Fruit fly (Drosophila melanogaster): ENCODE measurements around the gene tal-3A.
A peak's percentile ranks its signal among the peaks of the same experiment; 100 is the strongest.

The tal-3A gene

DNA sequence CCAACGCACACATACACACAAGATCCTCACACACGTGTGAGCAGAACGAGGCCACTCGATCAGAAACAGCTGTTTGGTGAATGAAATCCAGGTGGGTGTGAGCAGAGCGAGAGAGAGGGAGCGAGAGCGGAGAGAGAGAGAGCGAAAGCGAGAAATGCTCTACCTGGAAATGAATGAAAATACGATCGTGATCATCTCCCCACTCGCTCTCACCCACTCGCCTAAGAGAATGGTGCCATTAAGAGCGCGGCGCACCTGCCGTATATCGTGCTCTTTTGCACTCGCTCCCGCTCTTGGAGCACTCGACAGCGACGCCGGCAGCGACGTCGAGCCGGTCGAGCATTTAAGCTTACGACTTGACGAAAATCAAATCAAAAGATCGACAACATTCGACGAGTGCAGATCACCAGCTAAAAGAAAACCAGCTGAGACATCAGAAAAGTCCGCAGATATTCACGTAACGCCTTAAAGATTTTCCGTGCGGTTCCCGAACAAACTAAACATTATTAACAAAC, at the start of gene tal-3A, which contains the start of the genes tal-1A, tal-2A and tal-AA:
Gene tal-3A, plus strand, starts transcription at position 374 of the 515 bp plus-strand sequence.
Gene tal-1A, plus strand, starts transcription at position 374 of the 515 bp plus-strand sequence.
Gene tal-2A, plus strand, starts transcription at position 374 of the 515 bp plus-strand sequence.
Gene tal-AA, plus strand, starts transcription at position 374 of the 515 bp plus-strand sequence.
- no peak for TF ChIP-seq CG33017 (tag; optimal IDR thresholded peaks at IDR 0.05)
- no peak for TF ChIP-seq CG11617 (GFP tag; optimal IDR thresholded peaks at IDR 0.05)
- no peak for TF ChIP-seq ovo (GFP tag; optimal IDR thresholded peaks at IDR 0.05)
- no peak for TF ChIP-seq cnc (optimal IDR thresholded peaks at IDR 0.05)
- TF ChIP-seq kay (GFP tag; ENCODE audit: borderline replicate concordance) = no peak
- TF ChIP-seq CG14711 (tag; optimal IDR thresholded peaks at IDR 0.05) = no peak
- peak; percentile 9 for TF ChIP-seq Mnt (GFP tag; optimal IDR thresholded peaks at IDR 0.05)
- peak; percentile 79 for TF ChIP-seq tj (GFP tag; optimal IDR thresholded peaks at IDR 0.05)
- TF ChIP-seq pad (GFP tag; optimal IDR thresholded peaks at IDR 0.05) = no peak
- TF ChIP-seq CG5204 (GFP tag; optimal IDR thresholded peaks at IDR 0.05) = no peak
- TF ChIP-seq bab1 (GFP tag; optimal IDR thresholded peaks at IDR 0.05) = peak; percentile 36
- TF ChIP-seq Crg-1 (GFP tag; optimal IDR thresholded peaks at IDR 0.05) = peak; percentile 36
- no peak for TF ChIP-seq CG1620 (GFP tag; optimal IDR thresholded peaks at IDR 0.05)
- TF ChIP-seq toe (GFP tag; optimal IDR thresholded peaks at IDR 0.05) = no peak
- peak; percentile 4 for TF ChIP-seq CG12768 (GFP tag; optimal IDR thresholded peaks at IDR 0.05)
- TF ChIP-seq cic (GFP tag; optimal IDR thresholded peaks at IDR 0.05) = no peak
- peak; percentile 45 for TF ChIP-seq Hr96 (GFP tag; optimal IDR thresholded peaks at IDR 0.05)
- TF ChIP-seq CG7045 (GFP tag; optimal IDR thresholded peaks at IDR 0.05) = no peak
- no peak for TF ChIP-seq CG7101 (tag; optimal IDR thresholded peaks at IDR 0.05)
- TF ChIP-seq Clk (GFP tag; optimal IDR thresholded peaks at IDR 0.05) = no peak

DNA sequence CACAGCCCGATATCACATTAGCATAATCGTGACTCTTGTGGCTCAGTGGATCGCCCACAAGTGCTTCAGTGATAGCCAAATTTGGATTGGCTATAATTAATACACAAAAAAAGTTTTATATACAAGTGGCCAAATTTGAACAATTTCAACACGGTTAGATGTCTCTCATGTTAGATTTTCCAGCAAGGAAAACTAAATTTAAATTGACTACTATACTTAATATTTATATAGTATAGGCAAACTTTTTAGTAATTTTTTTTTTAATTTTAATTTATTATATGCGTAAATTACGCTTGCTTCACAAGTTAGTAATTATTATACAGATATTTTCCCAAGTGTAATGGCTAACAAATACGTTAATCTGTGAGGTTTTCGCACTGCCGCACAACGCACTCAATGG, 47.9 kb upstream of the tal-3A start:
- TF ChIP-seq bab1 (GFP tag; optimal IDR thresholded peaks at IDR 0.05) = no peak
- TF ChIP-seq CG11617 (GFP tag; optimal IDR thresholded peaks at IDR 0.05) = no peak
- no peak for TF ChIP-seq CG14711 (tag; optimal IDR thresholded peaks at IDR 0.05)
- TF ChIP-seq CG33017 (tag; optimal IDR thresholded peaks at IDR 0.05) = no peak
- TF ChIP-seq kay (GFP tag; ENCODE audit: borderline replicate concordance) = no peak
- no peak for TF ChIP-seq CG12768 (GFP tag; optimal IDR thresholded peaks at IDR 0.05)

DNA sequence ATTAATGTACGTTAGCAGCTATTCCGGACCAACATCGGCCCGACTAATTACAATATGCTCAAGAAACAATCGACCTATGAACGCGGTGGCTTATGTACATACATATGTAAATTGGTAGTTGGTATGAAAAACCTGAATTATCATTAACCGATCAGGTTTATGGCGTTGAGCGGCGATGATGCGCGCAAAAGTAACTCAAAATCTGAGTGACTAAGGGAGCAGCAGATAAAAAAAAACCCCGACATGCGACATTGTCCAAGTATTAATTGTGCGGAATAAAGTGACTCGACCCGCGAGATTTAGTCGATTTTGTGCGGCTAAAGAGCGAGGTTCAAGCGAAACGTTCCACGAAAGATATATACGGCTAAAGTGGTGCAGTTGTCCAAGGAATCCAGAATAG, 47.5 kb upstream of the tal-3A start, which contains the start of gene CG9312:
Gene CG9312, plus strand, starts transcription at position 301 of the 400 bp plus-strand sequence.
- TF ChIP-seq cnc (optimal IDR thresholded peaks at IDR 0.05) (no peak), bab1 (GFP tag; optimal IDR thresholded peaks at IDR 0.05) (no peak), CG7101 (tag; optimal IDR thresholded peaks at IDR 0.05) (no peak), CG5204 (GFP tag; optimal IDR thresholded peaks at IDR 0.05) (no peak)

DNA sequence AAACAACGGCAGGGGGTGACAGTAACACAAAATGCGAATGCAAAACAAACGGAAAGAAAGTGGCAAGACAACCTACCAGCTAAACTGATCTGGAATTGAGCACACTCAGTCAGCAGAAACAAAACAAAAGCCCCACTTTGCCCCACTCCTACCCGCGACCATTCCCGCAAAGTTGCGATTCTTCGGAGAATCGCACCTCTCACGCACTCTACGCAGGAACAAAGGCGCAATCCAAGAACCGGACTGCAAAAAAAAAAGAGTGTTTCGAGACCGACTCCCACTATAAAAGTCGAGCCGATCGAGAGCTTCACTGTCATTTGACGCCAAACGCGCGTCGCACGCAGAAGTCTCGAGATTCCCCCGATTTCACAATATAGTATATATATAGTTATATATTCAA, 45.7 kb upstream of the tal-3A start, which contains the start of gene Cht5:
Gene Cht5, plus strand, starts transcription at position 311 of the 400 bp plus-strand sequence.
- TF ChIP-seq CG5204 (GFP tag; optimal IDR thresholded peaks at IDR 0.05) = no peak
- TF ChIP-seq CG14711 (tag; optimal IDR thresholded peaks at IDR 0.05) = no peak
- TF ChIP-seq CG12768 (GFP tag; optimal IDR thresholded peaks at IDR 0.05) = no peak

DNA sequence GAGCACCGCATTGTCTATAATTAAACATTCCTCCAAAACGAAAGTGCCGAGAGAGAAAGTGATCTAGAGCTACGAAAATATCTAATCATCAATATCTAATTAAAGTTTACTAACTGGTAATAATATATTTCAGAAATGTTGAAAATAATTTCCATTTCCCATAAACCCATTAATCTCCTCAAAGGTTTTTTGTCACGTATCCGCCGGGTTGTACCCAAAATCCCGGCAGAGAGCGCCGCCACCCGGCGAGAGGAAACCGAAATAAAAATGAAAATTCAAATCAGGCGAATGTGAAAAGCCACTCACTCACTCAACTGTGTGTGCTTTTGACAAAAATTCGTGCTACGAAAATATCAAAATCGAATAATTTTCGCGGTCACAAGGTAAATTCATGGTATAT, 41.7 kb upstream of the tal-3A start, which contains the start of gene CG9297:
Gene CG9297, plus strand, starts transcription at position 301 of the 400 bp plus-strand sequence.
- TF ChIP-seq bab1 (GFP tag; optimal IDR thresholded peaks at IDR 0.05) (no peak), CG5204 (GFP tag; optimal IDR thresholded peaks at IDR 0.05) (no peak), Clk (GFP tag; optimal IDR thresholded peaks at IDR 0.05) (no peak), Hr96 (GFP tag; optimal IDR thresholded peaks at IDR 0.05) (no peak), CG7101 (tag; optimal IDR thresholded peaks at IDR 0.05) (no peak), cic (GFP tag; optimal IDR thresholded peaks at IDR 0.05) (no peak), CG1620 (GFP tag; optimal IDR thresholded peaks at IDR 0.05) (no peak), Mnt (GFP tag; optimal IDR thresholded peaks at IDR 0.05) (no peak), CG7045 (GFP tag; optimal IDR thresholded peaks at IDR 0.05) (no peak), tj (GFP tag; optimal IDR thresholded peaks at IDR 0.05) (no peak), kay (GFP tag; ENCODE audit: borderline replicate concordance) (no peak), cnc (optimal IDR thresholded peaks at IDR 0.05) (no peak), CG33017 (tag; optimal IDR thresholded peaks at IDR 0.05) (no peak), CG11617 (GFP tag; optimal IDR thresholded peaks at IDR 0.05) (no peak), Crg-1 (GFP tag; optimal IDR thresholded peaks at IDR 0.05) (no peak), toe (GFP tag; optimal IDR thresholded peaks at IDR 0.05) (no peak), ovo (GFP tag; optimal IDR thresholded peaks at IDR 0.05) (no peak), CG12768 (GFP tag; optimal IDR thresholded peaks at IDR 0.05) (no peak), CG14711 (tag; optimal IDR thresholded peaks at IDR 0.05) (no peak)

DNA sequence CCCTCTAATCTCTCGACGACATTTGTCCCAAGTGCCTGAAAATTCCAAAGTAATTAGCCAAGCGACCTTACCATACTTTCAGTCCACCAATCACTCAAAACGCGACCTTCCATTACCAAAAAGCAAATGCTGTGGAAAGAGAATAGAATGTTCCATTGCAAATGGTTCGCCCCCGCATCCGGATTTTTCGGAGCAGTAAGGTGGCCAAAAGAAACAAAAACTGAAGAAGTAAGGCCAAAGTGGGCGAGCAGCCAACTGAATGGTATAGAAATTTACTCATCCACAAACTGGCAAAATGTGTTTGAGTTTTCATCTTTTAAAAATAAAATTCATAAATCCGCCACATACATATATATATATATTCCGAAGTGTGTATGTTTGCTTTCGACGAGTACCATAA, 39.6 kb upstream of the tal-3A start:
- TF ChIP-seq CG14711 (tag; optimal IDR thresholded peaks at IDR 0.05) (no peak), CG12768 (GFP tag; optimal IDR thresholded peaks at IDR 0.05) (no peak), toe (GFP tag; optimal IDR thresholded peaks at IDR 0.05) (no peak), cic (GFP tag; optimal IDR thresholded peaks at IDR 0.05) (no peak), tj (GFP tag; optimal IDR thresholded peaks at IDR 0.05) (no peak), CG5204 (GFP tag; optimal IDR thresholded peaks at IDR 0.05) (no peak)

DNA sequence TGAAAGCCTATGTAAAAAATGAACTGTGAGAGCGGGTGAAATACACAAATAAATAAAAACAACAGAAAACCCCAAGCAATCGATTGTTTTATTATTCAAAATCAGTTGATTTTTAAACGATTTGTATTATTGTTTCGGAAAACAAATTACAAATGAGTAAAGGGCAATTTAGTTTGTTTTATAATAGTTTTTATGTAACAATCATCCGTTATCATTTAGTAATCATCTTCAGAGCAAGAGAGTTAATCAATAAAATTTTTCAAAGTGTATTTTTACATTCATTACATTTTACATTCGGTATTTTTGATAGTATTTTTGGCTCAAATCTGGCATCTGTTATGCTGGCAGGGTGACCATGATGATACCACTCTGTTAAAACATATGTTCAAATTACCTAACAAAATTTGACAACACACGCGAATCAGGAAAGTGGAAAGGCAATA, 33.6 kb upstream of the tal-3A start, which contains the start of the genes CG42375 and CG9288:
Gene CG42375, plus strand, starts transcription at position 384 of the 443 bp plus-strand sequence.
Gene CG9288, plus strand, starts transcription at position 384 of the 443 bp plus-strand sequence.
- TF ChIP-seq CG14711 (tag; optimal IDR thresholded peaks at IDR 0.05) (peak; percentile 38), CG5204 (GFP tag; optimal IDR thresholded peaks at IDR 0.05) (no peak), toe (GFP tag; optimal IDR thresholded peaks at IDR 0.05) (peak; percentile 15)

Data from whole organism, adult.